Fruit fly (Drosophila melanogaster) whole organism, embryonic: ENCODE measurements around the gene brat.

Source experiments
- Adf1 ChIP-seq: fragments of 200-800 bp; sonication (Bioruptor generic); IDR thresholded peaks from 2 replicates; pipeline ENCODE4 v1.3.6; 2022; ENCODE audit warnings: missing biosample characterization, missing genetic modification characterization
- B-H2 ChIP-seq: fragments of 200-800 bp; sonication (Bioruptor generic); optimal IDR thresholded peaks from 2 replicates; lab custom pipeline; 2018; ENCODE audit warnings: missing biosample characterization, mild to moderate bottlenecking, missing genetic modification characterization
- CG10209 ChIP-seq: fragments of 200-800 bp; sonication (Bioruptor generic); optimal IDR thresholded peaks from 3 replicates; lab custom pipeline; 2017; ENCODE audit warnings: missing biosample characterization, mild to moderate bottlenecking, missing genetic modification characterization, missing genetic modification reagents
- CG10267 ChIP-seq: fragments of 200-800 bp; sonication (Bioruptor generic); optimal IDR thresholded peaks from 2 replicates; lab custom pipeline; 2018; ENCODE audit warnings: missing biosample characterization, mild to moderate bottlenecking, missing genetic modification characterization, moderate library complexity
- CG11504 ChIP-seq: fragments of 200-800 bp; sonication (Bioruptor generic); optimal IDR thresholded peaks from 3 replicates; lab custom pipeline; 2019; ENCODE audit warnings: missing biosample characterization, mild to moderate bottlenecking, missing genetic modification characterization, moderate library complexity
- CG15011 ChIP-seq: fragments of 200-800 bp; sonication (Bioruptor generic); optimal IDR thresholded peaks from 3 replicates; lab custom pipeline; 2018; ENCODE audit warnings: missing biosample characterization, mild to moderate bottlenecking, missing genetic modification characterization
- CG18011 ChIP-seq: fragments of 200-800 bp; sonication (Bioruptor generic); optimal IDR thresholded peaks from 2 replicates; lab custom pipeline; 2017; ENCODE audit warnings: missing biosample characterization, missing genetic modification characterization, mild to moderate bottlenecking, moderate library complexity, missing genotype
- CG1832 ChIP-seq: fragments of 200-800 bp; sonication (Bioruptor generic); optimal IDR thresholded peaks from 2 replicates; lab custom pipeline; 2017; ENCODE audit warnings: missing biosample characterization, mild to moderate bottlenecking, missing genetic modification characterization, inconsistent platforms
- CG2875 ChIP-seq: fragments of 200-800 bp; sonication (Bioruptor generic); optimal IDR thresholded peaks from 2 replicates; lab custom pipeline; 2017; ENCODE audit warnings: missing biosample characterization, mild to moderate bottlenecking, missing genetic modification characterization, missing genetic modification reagents
- CG31388 ChIP-seq: fragments of 200-800 bp; sonication (Bioruptor generic); optimal IDR thresholded peaks from 2 replicates; lab custom pipeline; 2016; ENCODE audit warnings: missing biosample characterization, missing genetic modification characterization
- CG3726 ChIP-seq: fragments of 200-800 bp; sonication (Bioruptor generic); IDR thresholded peaks from 3 replicates; pipeline ENCODE4, ENCODE4 v1.3.6; 2022; ENCODE audit warnings: missing biosample characterization, missing genetic modification characterization
- CG4424 ChIP-seq: fragments of 200-800 bp; sonication (Bioruptor generic); optimal IDR thresholded peaks from 3 replicates; lab custom pipeline; 2016; ENCODE audit warnings: missing biosample characterization, missing genetic modification characterization
- CG5245 ChIP-seq: fragments of 200-800 bp; sonication (Bioruptor generic); optimal IDR thresholded peaks from 3 replicates; lab custom pipeline; 2016; ENCODE audit warnings: missing biosample characterization, missing genetic modification characterization
- CG9932 ChIP-seq: fragments of 200-800 bp; sonication (Bioruptor generic); IDR thresholded peaks from 2 replicates; pipeline ENCODE4 v1.3.6; 2022; ENCODE audit warnings: missing biosample characterization, missing genetic modification characterization
- Camta ChIP-seq: fragments of 200-800 bp; sonication (Bioruptor generic); optimal IDR thresholded peaks from 2 replicates; lab custom pipeline; 2016; ENCODE audit warnings: missing biosample characterization, missing genetic modification characterization
- D19B ChIP-seq: fragments of 200-800 bp; sonication (Bioruptor generic); optimal IDR thresholded peaks from 2 replicates; lab custom pipeline; 2017; ENCODE audit warnings: missing biosample characterization, mild to moderate bottlenecking, missing genetic modification characterization
- Deaf1 ChIP-seq: fragments of 200-800 bp; optimal IDR thresholded peaks from 3 replicates; lab custom pipeline; 2019; ENCODE audit warnings: missing biosample characterization, mild to moderate bottlenecking, missing genetic modification characterization, moderate library complexity
- Ets65A ChIP-seq: fragments of 200-800 bp; sonication (Bioruptor generic); peaks from one replicate; lab custom pipeline; 2016; ENCODE audit warnings: missing biosample characterization, missing genetic modification characterization
- GATAe ChIP-seq: fragments of 200-800 bp; sonication (Bioruptor generic); conservative IDR thresholded peaks from 2 replicates; pipeline ENCODE4 v1.3.6; 2022; ENCODE audit warnings: missing biosample characterization, missing genetic modification characterization
- HmgZ ChIP-seq: fragments of 200-800 bp; sonication (Bioruptor generic); optimal IDR thresholded peaks from 2 replicates; lab custom pipeline; 2018; ENCODE audit warnings: missing biosample characterization, mild to moderate bottlenecking, missing genetic modification characterization
- MBD-R2 ChIP-seq: fragments of 200-800 bp; sonication (Bioruptor generic); IDR thresholded peaks from 2 replicates; pipeline ENCODE4 v1.3.6; 2022; ENCODE audit warnings: missing biosample characterization, missing genetic modification characterization
- Med ChIP-seq: fragments of 200-800 bp; sonication (Bioruptor generic); peaks from one replicate; lab custom pipeline; 2016; ENCODE audit warnings: missing biosample characterization, missing genetic modification characterization, mild to moderate bottlenecking, inconsistent platforms, moderate library complexity
- Myb ChIP-seq: fragments of 200-800 bp; sonication (Bioruptor generic); optimal IDR thresholded peaks from 2 replicates; lab custom pipeline; 2016; ENCODE audit warnings: missing biosample characterization, missing genetic modification characterization
- Trl ChIP-seq, 3 experiments: fragments of >200 bp in 2 of 3; fragments of 200-800 bp in 1 of 3; sonication (Bioruptor generic) in 1 of 3; optimal IDR thresholded peaks; 2 replicates in 1 of 3; 3 replicates in 2 of 3; lab custom pipeline; 2016 to 2017; ENCODE audit warnings: missing biosample characterization in 1 of 3, missing genetic modification characterization in 1 of 3
- abd-A ChIP-seq: fragments of 200-800 bp; sonication (Bioruptor generic); optimal IDR thresholded peaks from 3 replicates; lab custom pipeline; 2019; ENCODE audit warnings: missing biosample characterization, mild to moderate bottlenecking, missing genetic modification characterization, moderate library complexity
- ap ChIP-seq: fragments of 200-800 bp; sonication (Bioruptor generic); IDR thresholded peaks from 2 replicates; pipeline ENCODE4 v1.3.6; 2022; ENCODE audit warnings: missing biosample characterization, missing genetic modification characterization
- bbx ChIP-seq: fragments of 200-800 bp; sonication (Bioruptor generic); IDR thresholded peaks from 2 replicates; pipeline ENCODE4 v1.3.6; 2022; ENCODE audit warnings: missing biosample characterization, missing genetic modification characterization; ENCODE audit not compliant: partially characterized antibody
- bsh ChIP-seq, 2 experiments: fragments of 200-800 bp; sonication (Bioruptor generic); optimal IDR thresholded peaks; 2 replicates each; lab custom pipeline; 2017 to 2018; ENCODE audit warnings: mild to moderate bottlenecking in 2 of 2, missing biosample characterization in 2 of 2, missing genetic modification characterization in 2 of 2, moderate library complexity in 1 of 2
- cg ChIP-seq: fragments of 200-800 bp; sonication (Bioruptor generic); optimal IDR thresholded peaks from 3 replicates; lab custom pipeline; 2019; ENCODE audit warnings: missing biosample characterization, mild to moderate bottlenecking, missing genetic modification characterization, moderate library complexity
- corto ChIP-seq: fragments of 200-800 bp; sonication (Bioruptor generic); optimal IDR thresholded peaks from 2 replicates; lab custom pipeline; 2016; ENCODE audit warnings: missing biosample characterization, mild to moderate bottlenecking, missing genetic modification characterization, moderate library complexity
- da ChIP-seq: fragments of 200-800 bp; sonication (Bioruptor generic); optimal IDR thresholded peaks from 2 replicates; lab custom pipeline; 2016; ENCODE audit warnings: missing biosample characterization, missing genetic modification characterization
- dysf ChIP-seq: fragments of 200-800 bp; sonication (Bioruptor generic); IDR thresholded peaks from 3 replicates; pipeline ENCODE4 v1.3.6; 2022; ENCODE audit warnings: missing biosample characterization, missing genetic modification characterization
- en ChIP-seq: fragments of 200-800 bp; sonication (Bioruptor generic); optimal IDR thresholded peaks from 2 replicates; lab custom pipeline; 2016; ENCODE audit warnings: missing biosample characterization, missing genetic modification characterization
- gce ChIP-seq: fragments of 200-800 bp; sonication (Bioruptor generic); IDR thresholded peaks from 3 replicates; pipeline ENCODE4 v1.3.6; 2022; ENCODE audit warnings: missing biosample characterization, missing genetic modification characterization
- lov ChIP-seq, 2 experiments: fragments of 200-800 bp in 1 of 2; fragments of >200 bp in 1 of 2; sonication (Bioruptor generic) in 1 of 2; IDR thresholded peaks in 1 of 2; optimal IDR thresholded peaks in 1 of 2; 2 replicates in 1 of 2; 3 replicates in 1 of 2; pipeline versions ENCODE4 v1.3.6 to Lab custom; 2017 to 2022; ENCODE audit warnings: missing biosample characterization in 1 of 2, missing genetic modification characterization in 1 of 2
- mld ChIP-seq: fragments of 200-800 bp; sonication (Bioruptor generic); IDR thresholded peaks from 3 replicates; pipeline ENCODE4 v1.3.6; 2022; ENCODE audit warnings: missing biosample characterization, missing genetic modification characterization; ENCODE audit not compliant: partially characterized antibody
- prd ChIP-seq, 3 experiments: fragments of >200 bp in 2 of 3; fragments of 200-800 bp in 1 of 3; sonication (Bioruptor generic) in 1 of 3; optimal IDR thresholded peaks in 2 of 3; IDR thresholded peaks in 1 of 3; 2 replicates in 2 of 3; 3 replicates in 1 of 3; pipeline versions ENCODE4 v1.3.6 to Lab custom; 2017 to 2022; ENCODE audit warnings: missing biosample characterization in 1 of 3, missing genetic modification characterization in 1 of 3
- pros ChIP-seq: fragments of 200-800 bp; sonication (Bioruptor generic); optimal IDR thresholded peaks from 3 replicates; lab custom pipeline; 2019; ENCODE audit warnings: missing biosample characterization, mild to moderate bottlenecking, missing genetic modification characterization, moderate library complexity
- sens ChIP-seq: fragments of 200-800 bp; sonication (Bioruptor generic); peaks from one replicate; lab custom pipeline; 2016; ENCODE audit warnings: missing biosample characterization, missing genetic modification characterization
- sqz ChIP-seq: fragments of 200-800 bp; sonication (Bioruptor generic); optimal IDR thresholded peaks from 3 replicates; lab custom pipeline; 2018; ENCODE audit warnings: missing biosample characterization, mild to moderate bottlenecking, missing genetic modification characterization
- trh ChIP-seq: fragments of 200-800 bp; sonication (Bioruptor generic); optimal IDR thresholded peaks from 2 replicates; lab custom pipeline; 2016; ENCODE audit warnings: missing biosample characterization, missing genetic modification characterization
- ttk ChIP-seq: fragments of 200-800 bp; sonication (Bioruptor generic); IDR thresholded peaks from 2 replicates; pipeline ENCODE4 v2.1.2; 2022; ENCODE audit warnings: missing biosample characterization, missing genetic modification characterization
- unc-4 ChIP-seq: fragments of 200-800 bp; sonication (Bioruptor generic); IDR thresholded peaks from 2 replicates; pipeline ENCODE4 v1.3.6; 2022; ENCODE audit warnings: missing biosample characterization, missing genetic modification characterization; ENCODE audit not compliant: partially characterized antibody
- usp ChIP-seq: fragments of >200 bp; optimal IDR thresholded peaks from 2 replicates; lab custom pipeline; 2017; ENCODE audit warnings: missing biosample characterization, missing genetic modification characterization

The brat gene

DNA sequence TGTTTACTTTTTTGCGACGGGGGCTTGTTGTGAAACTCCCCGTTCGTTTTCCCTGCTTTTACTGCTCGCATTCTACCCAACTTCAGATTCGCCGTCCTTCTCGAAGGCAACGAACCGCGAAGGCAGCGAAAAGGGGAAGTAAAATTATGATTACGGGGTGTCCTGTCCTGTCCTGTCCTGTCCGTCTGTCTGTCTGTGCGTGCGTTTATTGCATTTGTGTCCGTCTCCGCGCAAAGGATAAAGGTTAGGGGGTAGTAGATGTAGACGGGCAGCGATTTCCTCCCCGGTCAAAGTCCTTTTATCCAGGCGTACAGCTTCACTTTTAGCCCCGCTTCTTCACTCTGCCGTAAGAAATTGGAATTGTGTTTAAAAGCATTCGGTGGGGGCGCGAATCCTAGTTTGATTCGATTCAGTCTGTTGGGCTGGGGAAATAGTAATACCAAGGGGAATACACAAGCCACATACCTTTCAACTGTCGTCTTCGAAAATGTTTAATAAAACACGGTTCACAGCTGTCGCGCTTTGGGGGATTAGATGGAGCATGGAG lies 33.6 kb downstream of the brat start:
- TF ChIP-seq Med (peak; percentile 71), lov (optimal IDR thresholded peaks at IDR 0.05; lab: Kevin White, UChicago) (no peak), lov (GFP tag; IDR thresholded peaks at IDR 0.05; lab: Robert Waterston, UW) (0 out of 3 replicates have a peak, but pooled peaks have one; percentile 18), abd-A (peak; percentile 88), sens (GFP tag; lab: Kevin White, UChicago) (peak; percentile 46), trh (GFP tag; lab: Kevin White, UChicago) (no peak), pros (peak; percentile 96), ttk (GFP tag; lab: Robert Waterston, UW) (no peak), sqz (GFP tag; lab: Kevin White, UChicago) (peak; percentile 39), Adf1 (GFP tag; lab: Robert Waterston, UW) (peak; percentile 8; the same call in 1 of the 2 replicates), CG18011 (GFP tag; lab: Kevin White, UChicago) (no peak), B-H2 (GFP tag; lab: Kevin White, UChicago) (no peak), bbx (GFP tag; lab: Robert Waterston, UW) (no peak)

DNA sequence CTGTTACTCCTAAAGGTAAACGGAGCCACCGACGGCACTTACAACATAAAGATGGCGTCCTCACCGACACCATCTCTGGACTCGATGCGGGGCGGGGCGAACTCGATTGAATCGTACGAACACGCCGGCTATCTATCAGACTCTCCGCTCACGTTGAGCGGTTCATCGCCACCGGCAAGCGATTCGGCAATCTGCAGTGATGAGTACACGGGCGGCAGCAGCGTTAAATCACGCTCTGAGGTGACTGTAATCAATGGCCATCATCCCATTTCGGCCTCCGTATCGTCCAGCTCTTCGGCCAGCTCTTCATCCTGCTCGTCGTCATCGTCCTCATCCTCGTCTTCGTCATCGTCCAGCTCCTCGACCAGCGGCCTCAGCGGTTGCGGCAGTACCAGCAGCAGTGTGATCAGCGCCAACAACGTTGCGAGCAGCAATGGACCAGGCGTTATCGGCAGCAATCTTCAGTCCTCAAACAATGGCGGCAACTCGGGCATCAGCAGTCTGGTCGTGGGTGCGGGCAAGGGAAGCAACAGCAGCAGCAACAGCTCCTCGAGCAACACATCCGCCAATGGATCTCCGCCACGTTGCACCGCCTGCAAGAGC lies 34.6 kb downstream of the brat start:
- TF ChIP-seq Med = peak; percentile 35
- no peak for TF ChIP-seq Camta
- no peak for TF ChIP-seq corto (GFP tag; lab: Kevin White, UChicago)
- 0 out of 3 replicates have a peak, but pooled peaks have one; percentile 14 for TF ChIP-seq mld

- TF ChIP-seq ap (GFP tag; lab: Robert Waterston, UW) (no peak), usp (GFP tag; lab: Kevin White, UChicago) (no peak), Ets65A (GFP tag; lab: Kevin White, UChicago) (peak; percentile 40), prd (optimal IDR thresholded peaks at IDR 0.05; lab: Kevin White, UChicago) (no peak), prd (GFP tag; IDR thresholded peaks at IDR 0.05; lab: Robert Waterston, UW) (no peak), cg (no peak), CG31388 (no peak), CG3726 (no peak), MBD-R2 (peak; percentile 91), Deaf1 (tag; lab: Kevin White, UChicago) (no peak), CG5245 (GFP tag; lab: Kevin White, UChicago) (no peak), dysf (GFP tag; lab: Robert Waterston, UW) (no peak), unc-4 (GFP tag; lab: Robert Waterston, UW) (no peak), CG2875 (GFP tag; lab: Kevin White, UChicago) (no peak), en (no peak), CG4424 (GFP tag; lab: Kevin White, UChicago) (peak; percentile 25), CG10267 (peak; percentile 19), GATAe (no peak), CG11504 (tag; lab: Kevin White, UChicago) (no peak), CG15011 (no peak), gce (no peak), CG1832 (no peak), HmgZ (tag; lab: Kevin White, UChicago) (peak; percentile 3), CG9932 (GFP tag; lab: Robert Waterston, UW) (no peak), bsh (GFP tag; optimal IDR thresholded peaks at IDR 0.05; lab: Kevin White, UChicago) (no peak), da (GFP tag; lab: Kevin White, UChicago) (peak; percentile 5), D19B (GFP tag; lab: Kevin White, UChicago) (no peak), CG10209 (GFP tag; lab: Kevin White, UChicago) (no peak), Trl (optimal IDR thresholded peaks at IDR 0.05; lab: Kevin White, UChicago) (no peak), Trl (GFP tag; optimal IDR thresholded peaks at IDR 0.05; lab: Kevin White, UChicago) (no peak), Myb (GFP tag; lab: Kevin White, UChicago) (peak; percentile 81)
These were observed 47.7 kb downstream of the brat start, which contains the start of gene CG17568 for dm6 chr2L:19181153-19181892. Gene CG17568, minus strand, starts transcription at chr2L:19181702.
